Worm (Caenorhabditis elegans) whole organism, midembryonic: ENCODE results near the gene srr-6.

Experiments used
- cog-1 ChIP-seq: sonication (generic microtip); optimal IDR thresholded peaks from 2 replicates; lab custom pipeline; 2016; ENCODE audit warnings: missing genetic modification characterization, missing compliant biosample characterization
- flt-1 ChIP-seq: fragments of 200-800 bp; sonication (Bioruptor generic); IDR thresholded peaks from 2 replicates; pipeline ENCODE4 v1.3.6; 2022; ENCODE audit warnings: missing genetic modification characterization, missing compliant biosample characterization
- klf-2 ChIP-seq: fragments of 200-800 bp; sonication (Bioruptor generic); conservative IDR thresholded peaks from 2 replicates; pipeline ENCODE4 v1.3.6; 2022; ENCODE audit warnings: missing genetic modification reagents, missing genetic modification characterization, missing compliant biosample characterization
- ref-1 ChIP-seq: fragments of 200-800 bp; sonication (Bioruptor generic); conservative IDR thresholded peaks from 2 replicates; pipeline ENCODE4 v1.3.6; 2022; ENCODE audit warnings: missing genetic modification reagents, missing genetic modification characterization, missing compliant biosample characterization

ce11 chrV:4964671-4965420 is 47.8 kb upstream of the srr-6 start:
- TF ChIP-seq cog-1: no peak
- no peak for TF ChIP-seq ref-1
- no peak for TF ChIP-seq klf-2
- no peak for TF ChIP-seq flt-1 (GFP tag; lab: Robert Waterston, UW)
